Fruit fly (Drosophila melanogaster): ENCODE measurements around the gene CG3021.

The CG3021 gene

DNA sequence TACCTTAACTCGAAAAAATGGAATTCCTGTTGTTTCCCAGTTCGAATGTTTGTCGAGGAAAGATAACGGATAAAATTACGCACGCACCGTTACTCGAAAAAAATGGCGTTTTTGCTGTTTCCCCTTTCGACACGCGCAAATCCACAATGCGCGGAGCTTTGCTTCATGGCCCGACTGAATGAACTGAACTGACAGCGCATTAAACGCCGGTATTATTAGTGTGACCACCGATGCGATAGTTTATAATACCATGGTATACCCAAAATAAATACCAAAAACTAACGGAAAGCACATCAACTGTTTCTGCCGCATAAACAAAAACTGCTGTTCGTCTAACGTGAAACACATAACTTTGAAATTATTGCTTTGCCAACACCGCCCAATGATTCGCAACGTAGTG, at the start of gene CG3021, which contains the start of the genes CG32814 and CG11638 (continued):
- peak; percentile 26 for TF ChIP-seq CG8388 (GFP tag; optimal IDR thresholded peaks at IDR 0.05)
- TF ChIP-seq trem (tag; optimal IDR thresholded peaks at IDR 0.05), result peak; percentile 31
- TF ChIP-seq CG4404 (GFP tag; IDR thresholded peaks at IDR 0.05), result no peak
- no peak for TF ChIP-seq CG11085 (GFP tag; IDR thresholded peaks at IDR 0.05)
- no peak for TF ChIP-seq CG33213 (GFP tag; optimal IDR thresholded peaks at IDR 0.05)
- TF ChIP-seq gt (GFP tag; IDR thresholded peaks at IDR 0.05), result no peak
- TF ChIP-seq Jarid2 (GFP tag; optimal IDR thresholded peaks at IDR 0.05), result peak; percentile 86
- no peak for TF ChIP-seq dati (GFP tag; IDR thresholded peaks at IDR 0.05)
- no peak for TF ChIP-seq CG6254 (GFP tag; optimal IDR thresholded peaks at IDR 0.05)
- no peak for TF ChIP-seq grn (GFP tag; optimal IDR thresholded peaks at IDR 0.05)
- TF ChIP-seq caup (GFP tag; optimal IDR thresholded peaks at IDR 0.05; ENCODE audit: severe bottlenecking), result peak; percentile 45
- TF ChIP-seq CG2116 (GFP tag; optimal IDR thresholded peaks at IDR 0.05), result peak; percentile 23
- no peak for TF ChIP-seq CG1602 (GFP tag; optimal IDR thresholded peaks at IDR 0.05)
- no peak; the same call in 1 of the 2 replicates for TF ChIP-seq sob (GFP tag; IDR thresholded peaks at IDR 0.05)
- TF ChIP-seq wor (GFP tag; IDR thresholded peaks at IDR 0.05), result no peak
- no peak for TF ChIP-seq crc (GFP tag; optimal IDR thresholded peaks at IDR 0.05)
- TF ChIP-seq CG17359 (tag; optimal IDR thresholded peaks at IDR 0.05), result peak; percentile 23
- TF ChIP-seq Fer2 (tag; optimal IDR thresholded peaks at IDR 0.05), result no peak
- TF ChIP-seq pum (GFP tag; optimal IDR thresholded peaks at IDR 0.05), result no peak
- no peak for TF ChIP-seq trh (GFP tag; optimal IDR thresholded peaks at IDR 0.05)
- TF ChIP-seq CG6683 (GFP tag; optimal IDR thresholded peaks at IDR 0.05), result no peak
- no peak for TF ChIP-seq CG2199 (GFP tag; IDR thresholded peaks at IDR 0.05)
- TF ChIP-seq Xrp1 (GFP tag; IDR thresholded peaks at IDR 0.05), result no peak
- no peak for TF ChIP-seq bigmax (GFP tag; optimal IDR thresholded peaks at IDR 0.05)
- TF ChIP-seq lmd (GFP tag; IDR thresholded peaks at IDR 0.05), result no peak
- no peak for TF ChIP-seq her (GFP tag; optimal IDR thresholded peaks at IDR 0.05)
- no peak for TF ChIP-seq mld (GFP tag; IDR thresholded peaks at IDR 0.05; ENCODE audit: partially characterized antibody)
- no peak; the same call in 1 of the 2 replicates for TF ChIP-seq CG31441 (GFP tag; IDR thresholded peaks at IDR 0.05)
- peak; percentile 29 for TF ChIP-seq Meics (GFP tag; optimal IDR thresholded peaks at IDR 0.05)
- no peak for TF ChIP-seq CG3163 (GFP tag; optimal IDR thresholded peaks at IDR 0.05)
- TF ChIP-seq CG12236 (GFP tag; optimal IDR thresholded peaks at IDR 0.05), result no peak
- TF ChIP-seq CG12104 (GFP tag; optimal IDR thresholded peaks at IDR 0.05), result no peak
- peak; percentile 59 for TF ChIP-seq E2f2 (GFP tag; IDR thresholded peaks at IDR 0.05)
- TF ChIP-seq CG12219 (GFP tag; optimal IDR thresholded peaks at IDR 0.05), result peak; percentile 9
- 0 out of 3 replicates have a peak, but pooled peaks have one; percentile 8 for TF ChIP-seq ase (GFP tag; IDR thresholded peaks at IDR 0.05)
- no peak for TF ChIP-seq tio (GFP tag; optimal IDR thresholded peaks at IDR 0.05)
- no peak for TF ChIP-seq sd (tag; optimal IDR thresholded peaks at IDR 0.05)
- TF ChIP-seq bab2 (GFP tag; optimal IDR thresholded peaks at IDR 0.05), result no peak
- peak; percentile 0 for TF ChIP-seq CG18599 (GFP tag; optimal IDR thresholded peaks at IDR 0.05)
- peak; percentile 74 for TF ChIP-seq pzg (GFP tag; optimal IDR thresholded peaks at IDR 0.05)
- TF ChIP-seq CTCF (GFP tag; optimal IDR thresholded peaks at IDR 0.05), result peak; percentile 58
- peak; percentile 21 for TF ChIP-seq CG12391 (tag; optimal IDR thresholded peaks at IDR 0.05)
- no peak for TF ChIP-seq org-1 (GFP tag; optimal IDR thresholded peaks at IDR 0.05)
- no peak for TF ChIP-seq ssp (GFP tag; IDR thresholded peaks at IDR 0.05)
- peak; percentile 89 for TF ChIP-seq sens (GFP tag)
- TF ChIP-seq nmo (GFP tag; optimal IDR thresholded peaks at IDR 0.05), result peak; percentile 34
- TF ChIP-seq CG2678 (tag; optimal IDR thresholded peaks at IDR 0.05), result no peak
- no peak for TF ChIP-seq ken (GFP tag; IDR thresholded peaks at IDR 0.05)
- TF ChIP-seq kah (GFP tag; optimal IDR thresholded peaks at IDR 0.05), result no peak
- TF ChIP-seq insv (GFP tag; optimal IDR thresholded peaks at IDR 0.05), result no peak
- peak; percentile 47 for TF ChIP-seq CG1603 (tag; optimal IDR thresholded peaks at IDR 0.05)
- peak; percentile 26 for TF ChIP-seq ewg (GFP tag; optimal IDR thresholded peaks at IDR 0.05)
- TF ChIP-seq al (GFP tag; IDR thresholded peaks at IDR 0.05), result no peak
